Fruit fly (Drosophila melanogaster) whole organism, embryonic: Measurements from ENCODE around the gene inc.

Experiments used
- CG10431 ChIP-seq: fragments of 200-800 bp; sonication (Bioruptor generic); optimal IDR thresholded peaks from 3 replicates; lab custom pipeline; 2018; ENCODE audit warnings: missing biosample characterization, mild to moderate bottlenecking, missing genetic modification characterization
- CG10959 ChIP-seq: fragments of 200-800 bp; sonication (Bioruptor generic); IDR thresholded peaks from 2 replicates; pipeline ENCODE4 v1.3.6; 2022; ENCODE audit warnings: missing biosample characterization, missing genetic modification characterization
- CG11085 ChIP-seq: fragments of 200-800 bp; sonication (Bioruptor generic); IDR thresholded peaks from 2 replicates; pipeline ENCODE4 v1.3.6; 2022; ENCODE audit warnings: missing biosample characterization, missing genetic modification characterization
- CG12299 ChIP-seq: fragments of 200-800 bp; sonication (Bioruptor generic); optimal IDR thresholded peaks from 2 replicates; lab custom pipeline; 2018; ENCODE audit warnings: missing biosample characterization, mild to moderate bottlenecking, missing genetic modification characterization
- CG15073 ChIP-seq: fragments of 200-800 bp; sonication (Bioruptor generic); optimal IDR thresholded peaks from 2 replicates; lab custom pipeline; 2016; ENCODE audit warnings: missing biosample characterization, missing genetic modification characterization
- CG17359 ChIP-seq: fragments of 200-800 bp; sonication (Bioruptor generic); optimal IDR thresholded peaks from 3 replicates; lab custom pipeline; 2018; ENCODE audit warnings: missing biosample characterization, mild to moderate bottlenecking, missing genetic modification characterization, moderate library complexity
- CG2116 ChIP-seq: fragments of 200-800 bp; sonication (Bioruptor generic); optimal IDR thresholded peaks from 3 replicates; lab custom pipeline; 2018; ENCODE audit warnings: missing biosample characterization, mild to moderate bottlenecking, missing genetic modification characterization
- CG31388 ChIP-seq: fragments of 200-800 bp; sonication (Bioruptor generic); optimal IDR thresholded peaks from 2 replicates; lab custom pipeline; 2016; ENCODE audit warnings: missing biosample characterization, missing genetic modification characterization
- CG4730 ChIP-seq: fragments of 200-800 bp; sonication (Bioruptor generic); IDR thresholded peaks from 2 replicates; pipeline ENCODE4 v1.3.6; 2022; ENCODE audit warnings: missing biosample characterization, missing genetic modification characterization
- CG6765 ChIP-seq: fragments of 200-800 bp; sonication (Bioruptor generic); optimal IDR thresholded peaks from 3 replicates; lab custom pipeline; 2017; ENCODE audit warnings: missing biosample characterization, mild to moderate bottlenecking, missing genetic modification characterization
- CG6854 ChIP-seq: fragments of 200-800 bp; sonication (Bioruptor generic); optimal IDR thresholded peaks from 3 replicates; lab custom pipeline; 2017; ENCODE audit warnings: missing biosample characterization, mild to moderate bottlenecking, missing genetic modification characterization
- CG7745 ChIP-seq: fragments of 200-800 bp; sonication (Bioruptor generic); optimal IDR thresholded peaks from 2 replicates; lab custom pipeline; 2018; ENCODE audit warnings: missing biosample characterization, mild to moderate bottlenecking, missing genetic modification characterization, moderate library complexity
- CG8924 ChIP-seq: fragments of 200-800 bp; optimal IDR thresholded peaks from 3 replicates; lab custom pipeline; 2019; ENCODE audit warnings: missing biosample characterization, mild to moderate bottlenecking, missing genetic modification characterization, moderate library complexity
- Chrac-16 ChIP-seq: fragments of 200-800 bp; sonication (Bioruptor generic); optimal IDR thresholded peaks from 3 replicates; lab custom pipeline; 2016; ENCODE audit warnings: missing biosample characterization, missing genetic modification characterization
- Dek ChIP-seq: fragments of 200-800 bp; sonication (Bioruptor generic); optimal IDR thresholded peaks from 3 replicates; lab custom pipeline; 2019; ENCODE audit warnings: missing biosample characterization, mild to moderate bottlenecking, missing genetic modification characterization, moderate library complexity
- Dp ChIP-seq: fragments of 200-800 bp; sonication (Bioruptor generic); optimal IDR thresholded peaks from 2 replicates; lab custom pipeline; 2018; ENCODE audit warnings: missing biosample characterization, mild to moderate bottlenecking, missing genetic modification characterization, moderate library complexity
- Eip74EF ChIP-seq, 2 experiments: fragments of 200-800 bp in 1 of 2; fragments of >200 bp in 1 of 2; sonication (Bioruptor generic) in 1 of 2; optimal IDR thresholded peaks; 2 replicates each; lab custom pipeline; 2017 to 2019; ENCODE audit warnings: missing biosample characterization in 2 of 2, missing genetic modification characterization in 2 of 2, mild to moderate bottlenecking in 1 of 2, moderate library complexity in 1 of 2
- Gsc ChIP-seq: fragments of 200-800 bp; sonication (Bioruptor generic); IDR thresholded peaks from 2 replicates; pipeline ENCODE4 v1.3.6; 2022; ENCODE audit warnings: missing biosample characterization, missing genetic modification characterization
- Max ChIP-seq: fragments of 200-800 bp; sonication (Bioruptor generic); optimal IDR thresholded peaks from 2 replicates; lab custom pipeline; 2016; ENCODE audit warnings: missing biosample characterization, mild to moderate bottlenecking, missing genetic modification characterization
- Meics ChIP-seq: fragments of 200-800 bp; sonication (Bioruptor generic); optimal IDR thresholded peaks from 2 replicates; lab custom pipeline; 2017; ENCODE audit warnings: missing biosample characterization, mild to moderate bottlenecking, missing genetic modification characterization
- Optix ChIP-seq: fragments of 200-800 bp; sonication (Bioruptor generic); IDR thresholded peaks from 3 replicates; pipeline ENCODE4 v1.3.6; 2022; ENCODE audit warnings: missing biosample characterization, missing genetic modification characterization
- Six4 ChIP-seq: fragments of 200-800 bp; sonication (Bioruptor generic); optimal IDR thresholded peaks from 2 replicates; lab custom pipeline; 2016; ENCODE audit warnings: missing biosample characterization, missing genetic modification characterization
- Sry-δ ChIP-seq: fragments of 200-800 bp; sonication (Bioruptor generic); optimal IDR thresholded peaks from 2 replicates; lab custom pipeline; 2016; ENCODE audit warnings: missing biosample characterization, missing genetic modification characterization
- ab ChIP-seq: fragments of 200-800 bp; sonication (Bioruptor generic); optimal IDR thresholded peaks from 2 replicates; lab custom pipeline; 2016; ENCODE audit warnings: missing biosample characterization, missing genetic modification characterization
- abd-A ChIP-seq: fragments of 200-800 bp; sonication (Bioruptor generic); optimal IDR thresholded peaks from 3 replicates; lab custom pipeline; 2019; ENCODE audit warnings: missing biosample characterization, mild to moderate bottlenecking, missing genetic modification characterization, moderate library complexity
- amos ChIP-seq: fragments of 200-800 bp; sonication (Bioruptor generic); IDR thresholded peaks from 2 replicates; pipeline ENCODE4 v1.3.6; 2022; ENCODE audit warnings: missing biosample characterization, missing genetic modification characterization; ENCODE audit not compliant: partially characterized antibody
- ap ChIP-seq: fragments of 200-800 bp; sonication (Bioruptor generic); IDR thresholded peaks from 2 replicates; pipeline ENCODE4 v1.3.6; 2022; ENCODE audit warnings: missing biosample characterization, missing genetic modification characterization
- ato ChIP-seq: fragments of 200-800 bp; sonication (Bioruptor generic); IDR thresholded peaks from 2 replicates; pipeline ENCODE4 v1.3.6; 2022; ENCODE audit warnings: missing biosample characterization, missing genetic modification characterization; ENCODE audit not compliant: partially characterized antibody
- bbx ChIP-seq: fragments of 200-800 bp; sonication (Bioruptor generic); IDR thresholded peaks from 2 replicates; pipeline ENCODE4 v1.3.6; 2022; ENCODE audit warnings: missing biosample characterization, missing genetic modification characterization; ENCODE audit not compliant: partially characterized antibody
- bcd ChIP-seq: fragments of 200-800 bp; sonication (Bioruptor generic); optimal IDR thresholded peaks from 2 replicates; lab custom pipeline; 2017; ENCODE audit warnings: missing biosample characterization, mild to moderate bottlenecking, missing genetic modification characterization
- bigmax ChIP-seq: fragments of 200-800 bp; sonication (Bioruptor generic); optimal IDR thresholded peaks from 2 replicates; lab custom pipeline; 2018; ENCODE audit warnings: missing biosample characterization, mild to moderate bottlenecking, missing genetic modification characterization
- btn ChIP-seq: fragments of 200-800 bp; sonication (Bioruptor generic); optimal IDR thresholded peaks from 2 replicates; lab custom pipeline; 2016; ENCODE audit warnings: missing biosample characterization, missing genetic modification characterization
- chif ChIP-seq, 2 experiments: fragments of 200-800 bp; sonication (Bioruptor generic); optimal IDR thresholded peaks; 3 replicates each; lab custom pipeline; 2016; ENCODE audit warnings: missing biosample characterization in 2 of 2, missing genetic modification characterization in 2 of 2
- eve ChIP-seq, 2 experiments: fragments of >200 bp; optimal IDR thresholded peaks; 2 replicates each; lab custom pipeline; 2017; ENCODE audit warnings: missing biosample characterization in 2 of 2, missing genetic modification characterization in 2 of 2
- eyg ChIP-seq: fragments of 200-800 bp; sonication (Bioruptor generic); optimal IDR thresholded peaks from 3 replicates; lab custom pipeline; 2016; ENCODE audit warnings: missing biosample characterization, missing genetic modification characterization
- fd3F ChIP-seq: fragments of 200-800 bp; sonication (Bioruptor generic); optimal IDR thresholded peaks from 2 replicates; lab custom pipeline; 2018; ENCODE audit warnings: missing biosample characterization, mild to moderate bottlenecking, missing genetic modification characterization, moderate library complexity
- gro ChIP-seq: fragments of 200-800 bp; sonication (Bioruptor generic); optimal IDR thresholded peaks from 2 replicates; lab custom pipeline; 2016; ENCODE audit warnings: missing biosample characterization, missing genetic modification characterization
- kay ChIP-seq: fragments of 200-800 bp; sonication (Bioruptor generic); optimal IDR thresholded peaks from 2 replicates; lab custom pipeline; 2016; ENCODE audit warnings: missing biosample characterization, missing genetic modification characterization
- lola ChIP-seq, 3 experiments: fragments of >200 bp in 2 of 3; fragments of 200-800 bp in 1 of 3; sonication (Bioruptor generic) in 1 of 3; optimal IDR thresholded peaks; 2 replicates each; lab custom pipeline; 2017 to 2019; ENCODE audit warnings: missing biosample characterization in 3 of 3, missing genetic modification characterization in 3 of 3, mild to moderate bottlenecking in 1 of 3, moderate library complexity in 1 of 3
- mirr ChIP-seq: fragments of 200-800 bp; sonication (Bioruptor generic); optimal IDR thresholded peaks from 3 replicates; lab custom pipeline; 2018; ENCODE audit warnings: missing biosample characterization, mild to moderate bottlenecking, missing genetic modification characterization
- pita ChIP-seq: fragments of 200-800 bp; sonication (Bioruptor generic); optimal IDR thresholded peaks from 2 replicates; lab custom pipeline; 2017; ENCODE audit warnings: missing biosample characterization, mild to moderate bottlenecking, missing genetic modification characterization
- prd ChIP-seq, 3 experiments: fragments of >200 bp in 2 of 3; fragments of 200-800 bp in 1 of 3; sonication (Bioruptor generic) in 1 of 3; optimal IDR thresholded peaks in 2 of 3; IDR thresholded peaks in 1 of 3; 2 replicates in 2 of 3; 3 replicates in 1 of 3; pipeline versions ENCODE4 v1.3.6 to Lab custom; 2017 to 2022; ENCODE audit warnings: missing biosample characterization in 1 of 3, missing genetic modification characterization in 1 of 3
- ro ChIP-seq: fragments of 200-800 bp; sonication (Bioruptor generic); IDR thresholded peaks from 2 replicates; pipeline ENCODE4 v1.3.6; 2022; ENCODE audit warnings: missing biosample characterization, missing genetic modification characterization
- sr ChIP-seq: fragments of 200-800 bp; sonication (Bioruptor generic); IDR thresholded peaks from 3 replicates; pipeline ENCODE4 v1.3.6; 2022; ENCODE audit warnings: missing biosample characterization, missing genetic modification characterization
- sug ChIP-seq: fragments of 200-800 bp; optimal IDR thresholded peaks from 2 replicates; lab custom pipeline; 2019; ENCODE audit warnings: missing biosample characterization, mild to moderate bottlenecking, missing genetic modification characterization, moderate library complexity
- tio ChIP-seq: fragments of 200-800 bp; sonication (Bioruptor generic); optimal IDR thresholded peaks from 2 replicates; lab custom pipeline; 2017; ENCODE audit warnings: missing biosample characterization, missing genetic modification characterization, inconsistent platforms
- trem ChIP-seq: fragments of 200-800 bp; optimal IDR thresholded peaks from 3 replicates; lab custom pipeline; 2019; ENCODE audit warnings: missing biosample characterization, mild to moderate bottlenecking, missing genetic modification characterization, moderate library complexity
- vnd ChIP-seq: fragments of 200-800 bp; sonication (Bioruptor generic); IDR thresholded peaks from 3 replicates; pipeline ENCODE4 v1.3.6; 2022; ENCODE audit warnings: missing biosample characterization, missing genetic modification characterization; ENCODE audit not compliant: partially characterized antibody
- yki ChIP-seq: fragments of >200 bp; optimal IDR thresholded peaks from 3 replicates; lab custom pipeline; 2018
- zfh2 ChIP-seq: fragments of 200-800 bp; sonication (Bioruptor generic); optimal IDR thresholded peaks from 2 replicates; lab custom pipeline; 2016; ENCODE audit warnings: missing biosample characterization, missing genetic modification characterization

inc gene

DNA sequence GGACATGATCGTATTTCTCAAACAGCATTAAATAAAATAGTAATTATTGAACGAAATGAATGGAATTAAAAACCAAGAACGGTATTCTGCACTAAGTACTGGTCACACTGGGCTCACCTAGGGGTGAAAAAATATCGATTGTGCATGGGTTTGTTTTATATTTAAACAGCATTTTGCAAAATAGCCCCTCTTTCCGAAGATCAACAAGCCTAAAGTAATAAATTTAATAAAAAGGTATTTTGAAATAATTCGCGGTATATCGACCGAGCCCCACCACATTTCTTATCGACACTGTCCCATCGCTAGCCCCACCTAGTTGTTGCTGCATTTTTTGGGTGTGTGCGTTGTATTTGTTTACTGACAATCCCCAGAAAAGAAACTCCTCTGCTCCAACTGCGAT is 12.7 kb upstream of the inc start, which contains the start of gene pck (continued):
- peak; percentile 14 for TF ChIP-seq Dek
- TF ChIP-seq btn (GFP tag; lab: Kevin White, UChicago): peak; percentile 28
- TF ChIP-seq mirr (GFP tag; lab: Kevin White, UChicago): no peak
- peak; percentile 34 for TF ChIP-seq Meics (GFP tag; lab: Kevin White, UChicago)
- TF ChIP-seq eve (GFP tag; optimal IDR thresholded peaks at IDR 0.05; lab: Kevin White, UChicago): no peak
- no peak for TF ChIP-seq pita (GFP tag; lab: Kevin White, UChicago)
- TF ChIP-seq tio (GFP tag; lab: Kevin White, UChicago): no peak
- TF ChIP-seq Sry-δ: peak; percentile 89
- TF ChIP-seq lola (GFP tag; optimal IDR thresholded peaks at IDR 0.05; lab: Kevin White, UChicago): peak in 1 of 3 experiments; percentile 48
- no peak for TF ChIP-seq CG7745 (tag; lab: Kevin White, UChicago)
- TF ChIP-seq Eip74EF (GFP tag; optimal IDR thresholded peaks at IDR 0.05; lab: Kevin White, UChicago): no peak
- peak; percentile 54 for TF ChIP-seq Max (GFP tag; lab: Kevin White, UChicago)
- no peak for TF ChIP-seq CG6854
- peak; percentile 24 for TF ChIP-seq CG12299 (tag; lab: Kevin White, UChicago)
- TF ChIP-seq CG2116 (GFP tag; lab: Kevin White, UChicago): peak; percentile 78
- TF ChIP-seq zfh2 (GFP tag; lab: Kevin White, UChicago): peak; percentile 73
- peak; percentile 34 for TF ChIP-seq kay (GFP tag; lab: Kevin White, UChicago)
- TF ChIP-seq ro (GFP tag; lab: Robert Waterston, UW): no peak
- TF ChIP-seq sug: peak; percentile 40
- TF ChIP-seq trem: peak; percentile 77
- TF ChIP-seq amos (GFP tag; lab: Robert Waterston, UW): peak; percentile 39; the same call in 1 of the 2 replicates
- TF ChIP-seq bbx (GFP tag; lab: Robert Waterston, UW): no peak
- no peak for TF ChIP-seq CG15073 (GFP tag; lab: Kevin White, UChicago)
- no peak for TF ChIP-seq ap
- TF ChIP-seq Six4 (GFP tag; lab: Kevin White, UChicago): peak; percentile 47
- peak; percentile 75 for TF ChIP-seq Chrac-16 (GFP tag; lab: Kevin White, UChicago)
- peak; percentile 47 for TF ChIP-seq gro (GFP tag; lab: Kevin White, UChicago)
- no peak for TF ChIP-seq bigmax
- TF ChIP-seq CG8924 (tag; lab: Kevin White, UChicago): peak; percentile 52
- peak; percentile 52 for TF ChIP-seq CG17359 (tag; lab: Kevin White, UChicago)
- TF ChIP-seq prd (optimal IDR thresholded peaks at IDR 0.05; lab: Kevin White, UChicago): no peak
- TF ChIP-seq prd (GFP tag; IDR thresholded peaks at IDR 0.05; lab: Robert Waterston, UW): peak; percentile 83
- peak; percentile 63 for TF ChIP-seq CG11085 (GFP tag; lab: Robert Waterston, UW)
- no peak for TF ChIP-seq eyg (GFP tag; lab: Kevin White, UChicago)
- no peak for TF ChIP-seq CG6765 (GFP tag; lab: Kevin White, UChicago)
- TF ChIP-seq Optix (GFP tag; lab: Robert Waterston, UW): peak; percentile 70; the same call in 2 of the 3 replicates
- peak; percentile 27 for TF ChIP-seq bcd
- peak; percentile 58 for TF ChIP-seq Dp (GFP tag; lab: Kevin White, UChicago)
- TF ChIP-seq CG10431 (GFP tag; lab: Kevin White, UChicago): no peak
- TF ChIP-seq abd-A: no peak
- no peak; the same call in 1 of the 2 replicates for TF ChIP-seq ato
- no peak for TF ChIP-seq yki (lab: Kevin White, UChicago)
- peak; percentile 23 for TF ChIP-seq CG31388 (GFP tag; lab: Kevin White, UChicago)
- peak in 1 of 2 experiments; percentile 64 for TF ChIP-seq chif (GFP tag; optimal IDR thresholded peaks at IDR 0.05; lab: Kevin White, UChicago)
- TF ChIP-seq CG10959 (GFP tag; lab: Robert Waterston, UW): peak; percentile 62
- 0 out of 3 replicates have a peak, but pooled peaks have one; percentile 30 for TF ChIP-seq vnd
- no peak for TF ChIP-seq fd3F
- TF ChIP-seq sr: no peak; the same call in 2 of the 3 replicates
- no peak for TF ChIP-seq CG4730 (GFP tag; lab: Robert Waterston, UW)
- peak; percentile 44 for TF ChIP-seq ab
- TF ChIP-seq Gsc (GFP tag; lab: Robert Waterston, UW): no peak
